Fruit fly (Drosophila melanogaster): ENCODE results near the gene scramb2.

DNA sequence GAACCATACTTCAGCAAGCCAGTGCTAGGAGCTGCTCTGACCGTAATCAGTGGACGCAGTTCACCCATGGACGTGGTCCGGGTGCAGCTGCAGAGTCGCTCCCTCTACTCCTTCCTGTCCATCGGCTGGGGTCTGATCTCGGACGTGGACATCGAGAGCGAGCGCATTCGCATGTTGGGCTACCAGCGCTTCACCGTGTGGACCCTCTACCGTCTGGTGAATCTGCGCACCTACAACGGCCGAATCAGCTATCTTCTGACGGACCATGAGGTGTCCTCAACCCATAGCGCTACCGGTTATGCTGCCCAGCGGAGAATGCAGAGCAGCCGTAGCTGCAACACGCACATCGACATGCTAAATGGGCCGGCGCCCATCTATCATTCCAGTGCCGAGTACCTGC lies 2.0 kb upstream of the scramb2 start:
- TF ChIP-seq psq (optimal IDR thresholded peaks at IDR 0.05) (no peak), pan (optimal IDR thresholded peaks at IDR 0.05) (no peak), CG8478 (optimal IDR thresholded peaks at IDR 0.05) (no peak), usp (GFP tag; optimal IDR thresholded peaks at IDR 0.05) (no peak), Dll (optimal IDR thresholded peaks at IDR 0.05) (no peak)
